Worm (Caenorhabditis elegans) whole organism, L4 larva: ENCODE measurements around the gene F14H3.12.

Experiments
- F10B5.3 ChIP-seq: sonication (generic microtip); optimal IDR thresholded peaks from 2 replicates; lab custom pipeline; 2016; ENCODE audit warnings: mild to moderate bottlenecking, missing genetic modification characterization, missing compliant biosample characterization
- T20F7.1 ChIP-seq: fragments of 200-800 bp; sonication (Bioruptor generic); optimal IDR thresholded peaks from 2 replicates; lab custom pipeline; 2018; ENCODE audit warnings: mild to moderate bottlenecking, missing genetic modification characterization, missing compliant biosample characterization
- aha-1 ChIP-seq: fragments of 150-350 bp; peaks from one replicate; lab custom pipeline; 2014; ENCODE audit warnings: missing biosample characterization, missing genetic modification characterization
- aly-2 ChIP-seq: sonication (generic microtip); optimal IDR thresholded peaks from 2 replicates; lab custom pipeline; 2018; ENCODE audit warnings: missing biosample characterization, missing genetic modification characterization
- arid-1 ChIP-seq: fragments of 200-800 bp; sonication (Bioruptor generic); conservative IDR thresholded peaks from 2 replicates; pipeline ENCODE4 v1.3.6; 2022; ENCODE audit warnings: missing genetic modification reagents, missing genetic modification characterization, missing compliant biosample characterization
- ceh-62 ChIP-seq: sonication (generic microtip); optimal IDR thresholded peaks from 2 replicates; lab custom pipeline; 2017; ENCODE audit warnings: missing biosample characterization, missing genetic modification characterization
- ctbp-1 ChIP-seq: fragments of 200-800 bp; sonication (Bioruptor generic); IDR thresholded peaks from 2 replicates; pipeline ENCODE4 v1.3.6; 2022; ENCODE audit warnings: missing genetic modification reagents, missing genetic modification characterization, missing compliant biosample characterization
- daf-12 ChIP-seq: fragments of 150-350 bp; optimal IDR thresholded peaks from 2 replicates; lab custom pipeline; 2014; ENCODE audit warnings: missing biosample characterization, missing genetic modification reagents, missing genetic modification characterization
- daf-16 ChIP-seq, 3 experiments: sonication (generic microtip); optimal IDR thresholded peaks; 2 replicates each; lab custom pipeline; 2016 to 2017; ENCODE audit warnings: missing genetic modification characterization in 3 of 3, missing genetic modification reagents in 3 of 3, mild to moderate bottlenecking in 2 of 3, missing compliant biosample characterization in 2 of 3, missing biosample characterization in 1 of 3, moderate library complexity in 1 of 3
- daf-8 ChIP-seq: fragments of 200-800 bp; sonication (Bioruptor generic); IDR thresholded peaks from 2 replicates; pipeline ENCODE4 v1.3.6; 2022; ENCODE audit warnings: missing genetic modification characterization, missing compliant biosample characterization
- dmd-6 ChIP-seq: fragments of 200-800 bp; sonication (Bioruptor generic); IDR thresholded peaks from 2 replicates; pipeline ENCODE4 v1.3.6; 2022; ENCODE audit warnings: missing genetic modification reagents, missing genetic modification characterization, missing compliant biosample characterization
- dmd-9 ChIP-seq: fragments of 200-800 bp; sonication (Bioruptor generic); IDR thresholded peaks from 2 replicates; pipeline ENCODE4 v1.3.6; 2022; ENCODE audit warnings: missing genetic modification reagents, missing genetic modification characterization, missing compliant biosample characterization
- duxl-1 ChIP-seq: sonication (generic microtip); optimal IDR thresholded peaks from 2 replicates; lab custom pipeline; 2016; ENCODE audit warnings: mild to moderate bottlenecking, missing genetic modification characterization, moderate library complexity, missing compliant biosample characterization; ENCODE audit not compliant: poor library complexity
- dve-1 ChIP-seq: sonication (generic microtip); optimal IDR thresholded peaks from 2 replicates; lab custom pipeline; 2017; ENCODE audit warnings: antibody characterized with exemption, mild to moderate bottlenecking, missing genetic modification characterization, missing compliant biosample characterization; ENCODE audit not compliant: insufficient read depth
- egl-27 ChIP-seq: sonication (generic microtip); optimal IDR thresholded peaks from 3 replicates; lab custom pipeline; 2017; ENCODE audit warnings: missing biosample characterization, missing genetic modification reagents, missing genetic modification characterization
- fkh-10 ChIP-seq: fragments of 150-350 bp; optimal IDR thresholded peaks from 2 replicates; lab custom pipeline; 2014; ENCODE audit warnings: missing biosample characterization, missing genetic modification reagents, missing genetic modification characterization
- gei-8 ChIP-seq: fragments of 200-800 bp; sonication (Bioruptor generic); optimal IDR thresholded peaks from 2 replicates; lab custom pipeline; 2018; ENCODE audit warnings: mild to moderate bottlenecking, missing genetic modification characterization, missing compliant biosample characterization
- hif-1 ChIP-seq, 2 experiments: sonication (generic microtip); optimal IDR thresholded peaks; 2 replicates each; lab custom pipeline; 2016 to 2017; ENCODE audit warnings: missing compliant biosample characterization in 2 of 2, missing genetic modification characterization in 2 of 2, missing genetic modification reagents in 2 of 2, missing genotype in 2 of 2, mild to moderate bottlenecking in 1 of 2
- hlh-11 ChIP-seq: fragments of 200-800 bp; sonication (Bioruptor generic); optimal IDR thresholded peaks from 2 replicates; lab custom pipeline; 2018; ENCODE audit warnings: mild to moderate bottlenecking, missing genetic modification characterization, missing compliant biosample characterization
- hlh-30 ChIP-seq: sonication (generic microtip); optimal IDR thresholded peaks from 2 replicates; lab custom pipeline; 2017; ENCODE audit warnings: antibody characterized with exemption, mild to moderate bottlenecking, missing genetic modification characterization, missing compliant biosample characterization; ENCODE audit not compliant: insufficient read depth
- lin-1 ChIP-seq: fragments of 200-800 bp; sonication (Bioruptor generic); IDR thresholded peaks from 2 replicates; pipeline ENCODE4 v1.3.6; 2022; ENCODE audit warnings: missing genetic modification reagents, missing genetic modification characterization, missing compliant biosample characterization
- lin-15B ChIP-seq: fragments of 150-350 bp; sonication (generic microtip); optimal IDR thresholded peaks from 3 replicates; lab custom pipeline; 2014; ENCODE audit warnings: missing biosample characterization, missing genetic modification characterization
- lir-3 ChIP-seq: sonication (generic microtip); optimal IDR thresholded peaks from 2 replicates; lab custom pipeline; 2016; ENCODE audit warnings: mild to moderate bottlenecking, missing genetic modification characterization, missing compliant biosample characterization
- mdl-1 ChIP-seq, 2 experiments: fragments of 150-350 bp in 1 of 2; sonication (generic microtip) in 1 of 2; optimal IDR thresholded peaks; 2 replicates each; lab custom pipeline; 2014 to 2017; ENCODE audit warnings: missing biosample characterization in 2 of 2, missing genetic modification characterization in 2 of 2
- mep-1 ChIP-seq: fragments of 150-350 bp; sonication (generic microtip); optimal IDR thresholded peaks from 3 replicates; lab custom pipeline; 2014; ENCODE audit warnings: missing biosample characterization, missing genetic modification characterization
- mes-2 ChIP-seq: sonication (generic microtip); optimal IDR thresholded peaks from 2 replicates; lab custom pipeline; 2016; ENCODE audit warnings: missing genotype, mild to moderate bottlenecking, missing genetic modification characterization, missing compliant biosample characterization; ENCODE audit not compliant: poor library complexity, severe bottlenecking
- mxl-3 ChIP-seq: fragments of 200-800 bp; sonication (Bioruptor generic); optimal IDR thresholded peaks from 2 replicates; lab custom pipeline; 2018; ENCODE audit warnings: mild to moderate bottlenecking, missing genetic modification characterization, missing compliant biosample characterization
- nhr-10 ChIP-seq: fragments of 150-350 bp; optimal IDR thresholded peaks from 2 replicates; lab custom pipeline; 2014; ENCODE audit warnings: missing biosample characterization, missing genetic modification characterization
- nhr-102 ChIP-seq: sonication (generic microtip); optimal IDR thresholded peaks from 2 replicates; lab custom pipeline; 2016; ENCODE audit warnings: mild to moderate bottlenecking, missing genetic modification characterization, moderate library complexity, missing compliant biosample characterization
- nhr-28 ChIP-seq: fragments of 150-350 bp; optimal IDR thresholded peaks from 2 replicates; lab custom pipeline; 2014; ENCODE audit warnings: missing biosample characterization, missing genetic modification characterization
- nhr-41 ChIP-seq: fragments of 200-800 bp; sonication (Bioruptor generic); IDR thresholded peaks from 2 replicates; pipeline ENCODE4 v1.3.6; 2022; ENCODE audit warnings: missing genetic modification reagents, missing genetic modification characterization, missing compliant biosample characterization
- nhr-48 ChIP-seq: sonication (generic microtip); optimal IDR thresholded peaks from 2 replicates; lab custom pipeline; 2016; ENCODE audit warnings: mild to moderate bottlenecking, missing genetic modification characterization, missing compliant biosample characterization
- nhr-6 ChIP-seq: fragments of 150-350 bp; optimal IDR thresholded peaks from 2 replicates; lab custom pipeline; 2014; ENCODE audit warnings: missing biosample characterization, missing genetic modification characterization
- nhr-76 ChIP-seq: fragments of 150-350 bp; optimal IDR thresholded peaks from 2 replicates; lab custom pipeline; 2014; ENCODE audit warnings: missing biosample characterization, missing genetic modification characterization
- nhr-77 ChIP-seq: fragments of 150-350 bp; optimal IDR thresholded peaks from 2 replicates; lab custom pipeline; 2014; ENCODE audit warnings: missing biosample characterization, missing genetic modification characterization
- php-3 ChIP-seq: fragments of 200-800 bp; sonication (Bioruptor generic); IDR thresholded peaks from 2 replicates; pipeline ENCODE4 v1.3.6; 2022; ENCODE audit warnings: missing genetic modification reagents, missing genetic modification characterization, missing compliant biosample characterization
- pqm-1 ChIP-seq: sonication (generic microtip); optimal IDR thresholded peaks from 2 replicates; lab custom pipeline; 2017; ENCODE audit warnings: missing biosample characterization, missing genetic modification characterization
- set-16 ChIP-seq: fragments of 200-800 bp; sonication (Bioruptor generic); IDR thresholded peaks from 2 replicates; pipeline ENCODE4 v1.3.6; 2022; ENCODE audit warnings: missing genetic modification reagents, missing genetic modification characterization, missing compliant biosample characterization
- tra-1 ChIP-seq: fragments of 200-800 bp; sonication (Bioruptor generic); IDR thresholded peaks from 2 replicates; pipeline ENCODE4 v1.3.6; 2022; ENCODE audit warnings: missing genetic modification reagents, missing genetic modification characterization, missing compliant biosample characterization
- unc-62 ChIP-seq, 3 experiments: fragments of 150-350 bp in 1 of 3; sonication (generic microtip); optimal IDR thresholded peaks in 2 of 3; peaks in 1 of 3; 1 replicate in 1 of 3; 2 replicates in 2 of 3; lab custom pipeline; 2014 to 2017; ENCODE audit warnings: missing biosample characterization in 3 of 3, missing genetic modification characterization in 3 of 3, missing genetic modification reagents in 3 of 3, missing genotype in 1 of 3
- zfp-2 ChIP-seq: sonication (generic microtip); optimal IDR thresholded peaks from 2 replicates; lab custom pipeline; 2016; ENCODE audit warnings: mild to moderate bottlenecking, missing genetic modification characterization, missing compliant biosample characterization
- ztf-11 ChIP-seq: fragments of 150-350 bp; optimal IDR thresholded peaks from 2 replicates; lab custom pipeline; 2014; ENCODE audit warnings: missing biosample characterization, missing genetic modification characterization
- ztf-7 ChIP-seq: fragments of 150-350 bp; optimal IDR thresholded peaks from 2 replicates; lab custom pipeline; 2014; ENCODE audit warnings: missing biosample characterization, missing genetic modification characterization

Gene F14H3.12

DNA sequence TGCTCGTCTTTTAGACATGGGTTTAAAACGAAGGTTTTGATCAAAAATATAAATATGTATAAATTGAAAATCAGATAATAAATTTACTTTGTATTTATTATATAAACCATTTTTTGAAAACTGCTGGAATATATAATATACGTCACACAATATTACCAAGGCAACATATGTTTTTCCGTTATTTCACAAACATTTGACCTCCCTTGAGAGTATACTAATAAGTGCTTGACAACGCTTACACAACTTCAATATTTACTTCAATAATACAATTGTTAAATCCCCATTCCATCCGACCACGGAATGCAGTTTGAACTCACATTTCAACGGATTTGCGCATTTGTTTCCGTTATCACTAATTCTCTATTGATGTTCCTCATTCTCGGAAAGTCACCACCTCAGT is 27.6 kb downstream of the F14H3.12 start, which contains the start of gene str-198:
TSS of gene str-198 (plus strand) at position 301 of the 400 bp plus-strand sequence.
- TF ChIP-seq nhr-76 (tag; lab: Kevin White, UChicago): no peak
- TF ChIP-seq mep-1: no peak
- no peak for TF ChIP-seq dmd-9 (GFP tag; lab: Robert Waterston, UW)
- TF ChIP-seq fkh-10: no peak
- TF ChIP-seq lin-15B (tag; lab: Kevin White, UChicago): no peak
- TF ChIP-seq daf-12: no peak
- no peak for TF ChIP-seq zfp-2 (tag; lab: Kevin White, UChicago)
- TF ChIP-seq aha-1 (tag; lab: Kevin White, UChicago): no peak
- no peak for TF ChIP-seq mxl-3 (GFP tag; lab: Kevin White, UChicago)
- no peak for TF ChIP-seq arid-1 (GFP tag; lab: Robert Waterston, UW)
- TF ChIP-seq ceh-62 (tag; lab: Kevin White, UChicago): no peak
- TF ChIP-seq T20F7.1 (GFP tag; lab: Kevin White, UChicago): no peak

DNA sequence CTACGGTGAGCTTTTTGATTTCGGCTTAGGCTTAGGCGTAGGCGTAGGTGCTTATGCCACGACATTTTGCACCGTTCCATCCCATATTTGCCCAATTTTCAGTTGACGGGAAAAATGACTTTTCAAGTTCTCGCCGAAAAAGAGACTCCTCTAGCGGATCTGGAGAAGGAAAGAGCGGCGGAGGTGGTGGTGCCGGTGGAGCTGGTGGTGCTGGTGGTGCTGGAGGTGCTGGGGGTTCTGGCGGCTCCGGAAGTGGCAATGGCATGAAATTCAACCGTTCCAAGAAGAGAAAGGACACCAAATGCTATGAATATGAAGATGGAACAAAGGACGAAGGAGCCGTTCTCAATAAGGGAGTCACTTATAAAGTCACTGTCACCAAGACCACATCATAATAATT is 28.1 kb downstream of the F14H3.12 start:
- no peak for TF ChIP-seq mes-2 (tag; lab: Kevin White, UChicago)
- TF ChIP-seq aly-2 (tag; lab: Kevin White, UChicago): no peak
- TF ChIP-seq lir-3 (tag; lab: Kevin White, UChicago): no peak
- no peak for TF ChIP-seq duxl-1 (tag; lab: Kevin White, UChicago)
- TF ChIP-seq nhr-28: no peak
- TF ChIP-seq set-16 (GFP tag; lab: Robert Waterston, UW): peak; percentile 90
- no peak for TF ChIP-seq nhr-41
- TF ChIP-seq nhr-76 (tag; lab: Kevin White, UChicago): no peak

ce11 chrV:16046573-16046972 is 28.6 kb downstream of the F14H3.12 start, which contains the start of gene ZK285.2:
Gene ZK285.2 (plus strand): TSS chrV:16046873.
- TF ChIP-seq set-16 (GFP tag; lab: Robert Waterston, UW): no peak
- TF ChIP-seq F10B5.3 (tag; lab: Kevin White, UChicago): no peak
- no peak for TF ChIP-seq ctbp-1 (GFP tag; lab: Robert Waterston, UW)

DNA sequence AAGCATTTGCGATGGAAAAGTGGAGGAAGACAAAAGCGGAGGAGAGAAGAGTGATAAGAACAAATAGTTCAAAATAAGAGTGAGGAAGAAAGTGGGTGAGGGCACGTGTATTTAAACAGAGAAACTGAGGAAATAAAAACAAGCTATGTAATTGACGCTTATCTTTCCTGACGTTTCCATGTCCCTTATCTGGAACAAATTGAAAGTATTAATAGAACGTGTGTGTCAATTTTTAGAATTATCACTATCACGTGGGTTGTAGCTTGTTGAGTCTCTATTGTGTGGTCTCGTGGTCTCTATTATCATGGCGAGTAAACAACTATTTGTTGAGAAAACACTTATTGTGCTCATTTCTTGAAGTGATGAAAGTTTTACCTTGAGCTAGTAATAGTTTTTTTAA is 29.3 kb downstream of the F14H3.12 start, which contains the start of gene T10C6.15:
TSS of gene T10C6.15 (minus strand) at position 104 of the 400 bp plus-strand sequence.
- peak in 1 of 2 experiments; percentile 72 for TF ChIP-seq mdl-1 (tag; optimal IDR thresholded peaks at IDR 0.05; lab: Kevin White, UChicago)
- peak; percentile 91 for TF ChIP-seq nhr-48 (tag; lab: Kevin White, UChicago)
- TF ChIP-seq php-3: peak; percentile 74
- TF ChIP-seq daf-8 (GFP tag; lab: Robert Waterston, UW): no peak
- peak; percentile 67 for TF ChIP-seq pqm-1 (tag; lab: Kevin White, UChicago)
- peak; percentile 95 for TF ChIP-seq dmd-6 (GFP tag; lab: Robert Waterston, UW)
- peak; percentile 83 for TF ChIP-seq lin-1 (GFP tag; lab: Robert Waterston, UW)
- no peak for TF ChIP-seq unc-62 (GFP tag; optimal IDR thresholded peaks at IDR 0.05 in 1 of 2; lab: Kevin White, UChicago)
- TF ChIP-seq unc-62 (tag; optimal IDR thresholded peaks at IDR 0.05; lab: Kevin White, UChicago): no peak
- peak; percentile 77 for TF ChIP-seq hlh-30 (tag; lab: Kevin White, UChicago)
- peak; percentile 69 for TF ChIP-seq tra-1 (GFP tag; lab: Robert Waterston, UW)
- peak; percentile 97 for TF ChIP-seq dve-1 (tag; lab: Kevin White, UChicago)
- peak; percentile 38 for TF ChIP-seq T20F7.1 (GFP tag; lab: Kevin White, UChicago)
- TF ChIP-seq mxl-3 (GFP tag; lab: Kevin White, UChicago): peak; percentile 18
- TF ChIP-seq ztf-7: no peak
- no peak for TF ChIP-seq gei-8 (GFP tag; lab: Kevin White, UChicago)
- peak; percentile 46 for TF ChIP-seq nhr-10
- TF ChIP-seq aly-2 (tag; lab: Kevin White, UChicago): no peak
- TF ChIP-seq nhr-6 (tag; lab: Kevin White, UChicago): peak; percentile 20
- TF ChIP-seq nhr-28: peak; percentile 80
- TF ChIP-seq nhr-77 (tag; lab: Kevin White, UChicago): peak; percentile 58
- TF ChIP-seq egl-27: no peak
- peak; percentile 91 for TF ChIP-seq hlh-11 (tag; lab: Kevin White, UChicago)
- TF ChIP-seq ztf-11 (tag; lab: Kevin White, UChicago): no peak
- TF ChIP-seq daf-16 (GFP tag; optimal IDR thresholded peaks at IDR 0.05; lab: Kevin White, UChicago): peak in 1 of 2 experiments; percentile 91
- TF ChIP-seq daf-16 (tag; optimal IDR thresholded peaks at IDR 0.05; lab: Kevin White, UChicago): peak; percentile 100
- TF ChIP-seq nhr-102: peak; percentile 89
- peak in 1 of 2 experiments; percentile 4 for TF ChIP-seq hif-1 (tag; optimal IDR thresholded peaks at IDR 0.05; lab: Kevin White, UChicago)
